Fruit fly (Drosophila melanogaster) whole organism, embryonic: Measurements from ENCODE around the gene PolA1.

ENCODE experiments used
- ATbp ChIP-seq: fragments of 200-800 bp; sonication (Bioruptor generic); optimal IDR thresholded peaks from 2 replicates; lab custom pipeline; 2017; ENCODE audit warnings: missing biosample characterization, mild to moderate bottlenecking, missing genetic modification characterization, missing genetic modification reagents
- BtbVII ChIP-seq: fragments of 200-800 bp; sonication (Bioruptor generic); optimal IDR thresholded peaks from 3 replicates; lab custom pipeline; 2017; ENCODE audit warnings: missing biosample characterization, mild to moderate bottlenecking, missing genetic modification characterization
- Bteb2 ChIP-seq: fragments of 200-800 bp; sonication (Bioruptor generic); optimal IDR thresholded peaks from 2 replicates; lab custom pipeline; 2016; ENCODE audit warnings: missing biosample characterization, missing genetic modification characterization
- CG11560 ChIP-seq: fragments of 200-800 bp; sonication (Bioruptor generic); IDR thresholded peaks from 3 replicates; pipeline ENCODE4 v1.3.6; 2022; ENCODE audit warnings: missing biosample characterization, missing genetic modification characterization
- CG11723 ChIP-seq: fragments of 200-800 bp; sonication (Bioruptor generic); optimal IDR thresholded peaks from 2 replicates; lab custom pipeline; 2017; ENCODE audit warnings: missing biosample characterization, mild to moderate bottlenecking, missing genetic modification characterization
- CG12769 ChIP-seq: fragments of 200-800 bp; sonication (Bioruptor generic); optimal IDR thresholded peaks from 2 replicates; lab custom pipeline; 2019; ENCODE audit warnings: missing biosample characterization, mild to moderate bottlenecking, missing genetic modification characterization, moderate library complexity
- CG13894 ChIP-seq: fragments of 200-800 bp; sonication (Bioruptor generic); optimal IDR thresholded peaks from 3 replicates; lab custom pipeline; 2018; ENCODE audit warnings: missing biosample characterization, mild to moderate bottlenecking, missing genetic modification characterization, moderate library complexity
- CG1529 ChIP-seq: fragments of 200-800 bp; sonication (Bioruptor generic); optimal IDR thresholded peaks from 3 replicates; lab custom pipeline; 2018; ENCODE audit warnings: missing biosample characterization, missing genetic modification characterization
- CG17359 ChIP-seq: fragments of 200-800 bp; sonication (Bioruptor generic); optimal IDR thresholded peaks from 3 replicates; lab custom pipeline; 2018; ENCODE audit warnings: missing biosample characterization, mild to moderate bottlenecking, missing genetic modification characterization, moderate library complexity
- CG17829 ChIP-seq: fragments of 200-800 bp; optimal IDR thresholded peaks from 2 replicates; lab custom pipeline; 2019; ENCODE audit warnings: missing biosample characterization, mild to moderate bottlenecking, missing genetic modification characterization, moderate library complexity
- CG2116 ChIP-seq: fragments of 200-800 bp; sonication (Bioruptor generic); optimal IDR thresholded peaks from 3 replicates; lab custom pipeline; 2018; ENCODE audit warnings: missing biosample characterization, mild to moderate bottlenecking, missing genetic modification characterization
- CG31388 ChIP-seq: fragments of 200-800 bp; sonication (Bioruptor generic); optimal IDR thresholded peaks from 2 replicates; lab custom pipeline; 2016; ENCODE audit warnings: missing biosample characterization, missing genetic modification characterization
- CG31441 ChIP-seq: fragments of 200-800 bp; sonication (Bioruptor generic); IDR thresholded peaks from 2 replicates; pipeline ENCODE4 v1.3.6; 2022; ENCODE audit warnings: missing biosample characterization, missing genetic modification characterization
- CG6683 ChIP-seq: fragments of 200-800 bp; sonication (Bioruptor generic); optimal IDR thresholded peaks from 2 replicates; lab custom pipeline; 2017; ENCODE audit warnings: missing biosample characterization, mild to moderate bottlenecking, missing genetic modification characterization, missing genetic modification reagents
- CG6791 ChIP-seq: fragments of 200-800 bp; sonication (Bioruptor generic); IDR thresholded peaks from 3 replicates; pipeline ENCODE4 v1.3.6; 2022; ENCODE audit warnings: missing biosample characterization, missing genetic modification characterization; ENCODE audit not compliant: partially characterized antibody
- CG7271 ChIP-seq: fragments of 200-800 bp; sonication (Bioruptor generic); optimal IDR thresholded peaks from 2 replicates; lab custom pipeline; 2018; ENCODE audit warnings: missing biosample characterization, mild to moderate bottlenecking, missing genetic modification characterization, moderate library complexity
- CG8290 ChIP-seq, 3 experiments: fragments of 200-800 bp; sonication (Bioruptor generic); optimal IDR thresholded peaks; 2 replicates each; lab custom pipeline; 2016 to 2019; ENCODE audit warnings: missing biosample characterization in 3 of 3, missing genetic modification characterization in 3 of 3, mild to moderate bottlenecking in 2 of 3, moderate library complexity in 1 of 3
- CG9797 ChIP-seq: fragments of 200-800 bp; sonication (Bioruptor generic); optimal IDR thresholded peaks from 3 replicates; lab custom pipeline; 2018; ENCODE audit warnings: missing biosample characterization, mild to moderate bottlenecking, missing genetic modification characterization
- CG9876 ChIP-seq: fragments of 200-800 bp; sonication (Bioruptor generic); optimal IDR thresholded peaks from 2 replicates; lab custom pipeline; 2016; ENCODE audit warnings: missing biosample characterization, missing genetic modification characterization
- Deaf1 ChIP-seq: fragments of 200-800 bp; optimal IDR thresholded peaks from 3 replicates; lab custom pipeline; 2019; ENCODE audit warnings: missing biosample characterization, mild to moderate bottlenecking, missing genetic modification characterization, moderate library complexity
- Drgx ChIP-seq: fragments of 200-800 bp; sonication (Bioruptor generic); IDR thresholded peaks from 2 replicates; pipeline ENCODE4 v1.3.6; 2022; ENCODE audit warnings: missing biosample characterization, missing genetic modification characterization
- Ets65A ChIP-seq: fragments of 200-800 bp; sonication (Bioruptor generic); peaks from one replicate; lab custom pipeline; 2016; ENCODE audit warnings: missing biosample characterization, missing genetic modification characterization
- Fer3 ChIP-seq: fragments of 200-800 bp; sonication (Bioruptor generic); optimal IDR thresholded peaks from 2 replicates; lab custom pipeline; 2018; ENCODE audit warnings: missing biosample characterization, mild to moderate bottlenecking, missing genetic modification characterization, moderate library complexity
- MBD-R2 ChIP-seq: fragments of 200-800 bp; sonication (Bioruptor generic); IDR thresholded peaks from 2 replicates; pipeline ENCODE4 v1.3.6; 2022; ENCODE audit warnings: missing biosample characterization, missing genetic modification characterization
- Med ChIP-seq: fragments of 200-800 bp; sonication (Bioruptor generic); peaks from one replicate; lab custom pipeline; 2016; ENCODE audit warnings: missing biosample characterization, missing genetic modification characterization, mild to moderate bottlenecking, inconsistent platforms, moderate library complexity
- Mes4 ChIP-seq: fragments of 200-800 bp; sonication (Bioruptor generic); optimal IDR thresholded peaks from 2 replicates; lab custom pipeline; 2016; ENCODE audit warnings: missing biosample characterization, missing genetic modification characterization
- Optix ChIP-seq: fragments of 200-800 bp; sonication (Bioruptor generic); IDR thresholded peaks from 3 replicates; pipeline ENCODE4 v1.3.6; 2022; ENCODE audit warnings: missing biosample characterization, missing genetic modification characterization
- Pdp1 ChIP-seq, 2 experiments: fragments of 200-800 bp; sonication (Bioruptor generic); optimal IDR thresholded peaks; 3 replicates each; lab custom pipeline; 2016; ENCODE audit warnings: missing biosample characterization in 2 of 2, missing genetic modification characterization in 2 of 2, mild to moderate bottlenecking in 1 of 2, moderate library complexity in 1 of 2
- Rfx ChIP-seq: fragments of 200-800 bp; sonication (Bioruptor generic); IDR thresholded peaks from 2 replicates; pipeline ENCODE4 v1.3.6; 2022; ENCODE audit warnings: missing biosample characterization, missing genetic modification characterization
- abd-A ChIP-seq: fragments of 200-800 bp; sonication (Bioruptor generic); optimal IDR thresholded peaks from 3 replicates; lab custom pipeline; 2019; ENCODE audit warnings: missing biosample characterization, mild to moderate bottlenecking, missing genetic modification characterization, moderate library complexity
- ap ChIP-seq: fragments of 200-800 bp; sonication (Bioruptor generic); IDR thresholded peaks from 2 replicates; pipeline ENCODE4 v1.3.6; 2022; ENCODE audit warnings: missing biosample characterization, missing genetic modification characterization
- bcd ChIP-seq: fragments of 200-800 bp; sonication (Bioruptor generic); optimal IDR thresholded peaks from 2 replicates; lab custom pipeline; 2017; ENCODE audit warnings: missing biosample characterization, mild to moderate bottlenecking, missing genetic modification characterization
- btn ChIP-seq: fragments of 200-800 bp; sonication (Bioruptor generic); optimal IDR thresholded peaks from 2 replicates; lab custom pipeline; 2016; ENCODE audit warnings: missing biosample characterization, missing genetic modification characterization
- cato ChIP-seq: fragments of 200-800 bp; sonication (Bioruptor generic); optimal IDR thresholded peaks from 2 replicates; lab custom pipeline; 2016; ENCODE audit warnings: missing biosample characterization, missing genetic modification characterization, borderline replicate concordance
- chn ChIP-seq: fragments of 200-800 bp; sonication (Bioruptor generic); optimal IDR thresholded peaks from 2 replicates; lab custom pipeline; 2016; ENCODE audit warnings: missing biosample characterization, missing genetic modification characterization
- crol ChIP-seq: fragments of 200-800 bp; sonication (Bioruptor generic); IDR thresholded peaks from 2 replicates; pipeline ENCODE4 v1.3.6; 2022; ENCODE audit warnings: missing biosample characterization, missing genetic modification characterization
- dimm ChIP-seq: fragments of 200-800 bp; sonication (Bioruptor generic); IDR thresholded peaks from 2 replicates; pipeline ENCODE4 v1.3.6; 2022; ENCODE audit warnings: missing biosample characterization, missing genetic modification characterization
- dm ChIP-seq: fragments of 200-800 bp; sonication (Bioruptor generic); optimal IDR thresholded peaks from 3 replicates; lab custom pipeline; 2016; ENCODE audit warnings: missing biosample characterization, missing genetic modification characterization
- ems ChIP-seq: fragments of 200-800 bp; sonication (Bioruptor generic); optimal IDR thresholded peaks from 3 replicates; lab custom pipeline; 2016; ENCODE audit warnings: missing biosample characterization, missing genetic modification characterization
- gem ChIP-seq: fragments of 200-800 bp; sonication (Bioruptor generic); optimal IDR thresholded peaks from 2 replicates; lab custom pipeline; 2019; ENCODE audit warnings: missing biosample characterization, mild to moderate bottlenecking, missing genetic modification characterization, moderate library complexity
- gsb ChIP-seq: fragments of 200-800 bp; sonication (Bioruptor generic); IDR thresholded peaks from 2 replicates; pipeline ENCODE4 v1.3.6; 2022; ENCODE audit warnings: missing biosample characterization, missing genetic modification characterization
- gt ChIP-seq: fragments of 200-800 bp; sonication (Bioruptor generic); IDR thresholded peaks from 2 replicates; pipeline ENCODE4 v1.3.6; 2022; ENCODE audit warnings: missing biosample characterization, missing genetic modification characterization
- ken ChIP-seq: fragments of 200-800 bp; sonication (Bioruptor generic); IDR thresholded peaks from 3 replicates; pipeline ENCODE4 v1.3.6; 2022; ENCODE audit warnings: missing biosample characterization, missing genetic modification characterization
- lola ChIP-seq, 3 experiments: fragments of >200 bp in 2 of 3; fragments of 200-800 bp in 1 of 3; sonication (Bioruptor generic) in 1 of 3; optimal IDR thresholded peaks; 2 replicates each; lab custom pipeline; 2017 to 2019; ENCODE audit warnings: missing biosample characterization in 3 of 3, missing genetic modification characterization in 3 of 3, mild to moderate bottlenecking in 1 of 3, moderate library complexity in 1 of 3
- rib ChIP-seq: fragments of 200-800 bp; sonication (Bioruptor generic); IDR thresholded peaks from 2 replicates; pipeline ENCODE4 v1.3.6; 2022; ENCODE audit warnings: missing biosample characterization, missing genetic modification characterization
- slbo ChIP-seq: fragments of 200-800 bp; sonication (Bioruptor generic); IDR thresholded peaks from 2 replicates; pipeline ENCODE4 v1.3.6; 2022; ENCODE audit warnings: missing biosample characterization, missing genetic modification characterization
- slou ChIP-seq: fragments of 200-800 bp; sonication (Bioruptor generic); optimal IDR thresholded peaks from 3 replicates; lab custom pipeline; 2016; ENCODE audit warnings: missing biosample characterization, missing genetic modification characterization
- sr ChIP-seq: fragments of 200-800 bp; sonication (Bioruptor generic); IDR thresholded peaks from 3 replicates; pipeline ENCODE4 v1.3.6; 2022; ENCODE audit warnings: missing biosample characterization, missing genetic modification characterization
- tll ChIP-seq, 2 experiments: fragments of 200-800 bp in 1 of 2; fragments of >200 bp in 1 of 2; sonication (Bioruptor generic) in 1 of 2; optimal IDR thresholded peaks; 2 replicates each; lab custom pipeline; 2017 to 2019; ENCODE audit warnings: missing biosample characterization in 2 of 2, missing genetic modification characterization in 2 of 2, mild to moderate bottlenecking in 1 of 2, moderate library complexity in 1 of 2

PolA1 gene

dm6 chr3R:21636867-21637481 is 34.6 kb downstream of the PolA1 start (continued):
- no peak for TF ChIP-seq CG6791
- peak; percentile 12 for TF ChIP-seq abd-A
- peak; percentile 6 for TF ChIP-seq CG17359 (tag; lab: Kevin White, UChicago)
- peak; percentile 23 for TF ChIP-seq Fer3 (tag; lab: Kevin White, UChicago)
- TF ChIP-seq CG9876 = no peak
- no peak for TF ChIP-seq CG31441 (GFP tag; lab: Robert Waterston, UW)
- TF ChIP-seq btn = no peak
- peak; percentile 57 for TF ChIP-seq slbo
- TF ChIP-seq bcd (GFP tag; lab: Kevin White, UChicago) = no peak
- TF ChIP-seq rib (GFP tag; lab: Robert Waterston, UW) = peak; percentile 71; the same call in 1 of the 2 replicates
- no peak for TF ChIP-seq Drgx
- TF ChIP-seq CG13894 (tag; lab: Kevin White, UChicago) = peak; percentile 50
- peak; percentile 19 for TF ChIP-seq slou (GFP tag; lab: Kevin White, UChicago)
- TF ChIP-seq ap = no peak
- TF ChIP-seq dimm (GFP tag; lab: Robert Waterston, UW) = no peak
- TF ChIP-seq sr (GFP tag; lab: Robert Waterston, UW) = peak; percentile 20; the same call in 1 of the 3 replicates
- TF ChIP-seq BtbVII (GFP tag; lab: Kevin White, UChicago) = peak; percentile 50
- TF ChIP-seq Rfx (GFP tag; lab: Robert Waterston, UW) = no peak; the same call in 1 of the 2 replicates
- peak; percentile 9 for TF ChIP-seq CG11723 (GFP tag; lab: Kevin White, UChicago)
- peak in 1 of 2 experiments; percentile 56 for TF ChIP-seq Pdp1 (GFP tag; optimal IDR thresholded peaks at IDR 0.05; lab: Kevin White, UChicago)
- TF ChIP-seq CG1529 (GFP tag; lab: Kevin White, UChicago) = peak; percentile 13
- TF ChIP-seq gsb (GFP tag; lab: Robert Waterston, UW) = 0 out of 2 replicates have a peak, but pooled peaks have one; percentile 7
- TF ChIP-seq ATbp (GFP tag; lab: Kevin White, UChicago) = peak; percentile 21
- peak; percentile 44 for TF ChIP-seq Deaf1 (tag; lab: Kevin White, UChicago)
- TF ChIP-seq CG8290 (GFP tag; optimal IDR thresholded peaks at IDR 0.05; lab: Kevin White, UChicago) = no peak
- TF ChIP-seq CG8290 (tag; optimal IDR thresholded peaks at IDR 0.05; lab: Kevin White, UChicago) = peak in 1 of 2 experiments; percentile 58
- peak; percentile 95 for TF ChIP-seq crol
- TF ChIP-seq Ets65A = peak; percentile 44
- peak; percentile 42 for TF ChIP-seq CG12769
- TF ChIP-seq MBD-R2 (GFP tag; lab: Robert Waterston, UW) = peak; percentile 12; the same call in 1 of the 2 replicates
- no peak for TF ChIP-seq CG7271 (tag; lab: Kevin White, UChicago)
- TF ChIP-seq chn (GFP tag; lab: Kevin White, UChicago) = peak; percentile 6
- TF ChIP-seq, all 482 proteins: peak for 93

- no peak for TF ChIP-seq CG11560 (tag; lab: Robert Waterston, UW)
- no peak for TF ChIP-seq cato (GFP tag; lab: Kevin White, UChicago)
- TF ChIP-seq crol = peak; percentile 76
- peak; percentile 11 for TF ChIP-seq gem
- no peak for TF ChIP-seq ken (GFP tag; lab: Robert Waterston, UW)
- no peak for TF ChIP-seq CG17829 (tag; lab: Kevin White, UChicago)
- no peak for TF ChIP-seq CG6683 (GFP tag; lab: Kevin White, UChicago)
- peak; percentile 28 for TF ChIP-seq Med (GFP tag; lab: Kevin White, UChicago)
- no peak for TF ChIP-seq CG2116 (GFP tag; lab: Kevin White, UChicago)
- no peak for TF ChIP-seq tll (GFP tag; optimal IDR thresholded peaks at IDR 0.05; lab: Kevin White, UChicago)
- no peak for TF ChIP-seq dm (GFP tag; lab: Kevin White, UChicago)
- no peak for TF ChIP-seq CG8290 (GFP tag; optimal IDR thresholded peaks at IDR 0.05; lab: Kevin White, UChicago)
- TF ChIP-seq CG8290 (tag; optimal IDR thresholded peaks at IDR 0.05; lab: Kevin White, UChicago) = no peak
- TF ChIP-seq Bteb2 (GFP tag; lab: Kevin White, UChicago) = no peak
- no peak for TF ChIP-seq CG31388
- no peak for TF ChIP-seq ems (GFP tag; lab: Kevin White, UChicago)
- no peak for TF ChIP-seq Optix
- TF ChIP-seq lola (GFP tag; optimal IDR thresholded peaks at IDR 0.05; lab: Kevin White, UChicago) = no peak
- TF ChIP-seq gt (GFP tag; lab: Robert Waterston, UW) = no peak
- no peak for TF ChIP-seq Mes4
- no peak for TF ChIP-seq CG9797 (GFP tag; lab: Kevin White, UChicago)
These were observed 35.4 kb downstream of the PolA1 start for dm6 chr3R:21635975-21636678.
